Worm (Caenorhabditis elegans) whole organism, early embryonic: Measurements from ENCODE around the gene srz-13.

ENCODE experiments used
- B0310.2 ChIP-seq: sonication (generic microtip); optimal IDR thresholded peaks from 2 replicates; lab custom pipeline; 2016; ENCODE audit warnings: mild to moderate bottlenecking, missing genetic modification characterization, missing compliant biosample characterization
- F13C5.2 ChIP-seq: sonication (generic microtip); optimal IDR thresholded peaks from 2 replicates; lab custom pipeline; 2017; ENCODE audit warnings: mild to moderate bottlenecking, missing genetic modification characterization, inconsistent platforms, missing compliant biosample characterization
- aly-1 ChIP-seq: sonication (generic microtip); optimal IDR thresholded peaks from 2 replicates; lab custom pipeline; 2016; ENCODE audit warnings: missing genetic modification characterization, missing compliant biosample characterization
- ama-1 ChIP-seq: fragments of 150-350 bp; optimal IDR thresholded peaks from 2 replicates; lab custom pipeline; 2014
- ceh-13 ChIP-seq: fragments of 200-800 bp; sonication (Bioruptor generic); optimal IDR thresholded peaks from 2 replicates; lab custom pipeline; 2018; ENCODE audit warnings: mild to moderate bottlenecking, missing genetic modification characterization, missing compliant biosample characterization
- ceh-36 ChIP-seq: sonication (generic microtip); optimal IDR thresholded peaks from 2 replicates; lab custom pipeline; 2016; ENCODE audit warnings: missing genetic modification characterization, inconsistent platforms, missing compliant biosample characterization
- ets-7 ChIP-seq: sonication (generic microtip); optimal IDR thresholded peaks from 2 replicates; lab custom pipeline; 2016; ENCODE audit warnings: missing genotype, missing genetic modification characterization, missing compliant biosample characterization
- flt-1 ChIP-seq: fragments of 200-800 bp; sonication (Bioruptor generic); IDR thresholded peaks from 2 replicates; pipeline ENCODE4 v1.3.6; 2022; ENCODE audit warnings: missing genetic modification characterization, missing compliant biosample characterization
- hmbx-1 ChIP-seq: sonication (generic microtip); optimal IDR thresholded peaks from 2 replicates; lab custom pipeline; 2016; ENCODE audit warnings: mild to moderate bottlenecking, missing genetic modification characterization, missing compliant biosample characterization
- hmg-4 ChIP-seq: fragments of 200-800 bp; sonication (Bioruptor generic); optimal IDR thresholded peaks from 2 replicates; lab custom pipeline; 2018; ENCODE audit warnings: mild to moderate bottlenecking, missing genetic modification characterization, missing compliant biosample characterization
- hnd-1 ChIP-seq: sonication (generic microtip); optimal IDR thresholded peaks from 2 replicates; lab custom pipeline; 2016; ENCODE audit warnings: missing genetic modification characterization, missing compliant biosample characterization
- pes-1 ChIP-seq: fragments of 200-800 bp; sonication (Bioruptor generic); IDR thresholded peaks from 2 replicates; pipeline ENCODE4 v1.3.6; 2022; ENCODE audit warnings: missing genetic modification reagents, missing genetic modification characterization, missing compliant biosample characterization
- scrt-1 ChIP-seq: fragments of 200-800 bp; sonication (Bioruptor generic); IDR thresholded peaks from 2 replicates; pipeline ENCODE4 v1.3.6; 2022; ENCODE audit warnings: missing genetic modification characterization, missing compliant biosample characterization
- sea-1 ChIP-seq: fragments of 200-800 bp; sonication (Bioruptor generic); conservative IDR thresholded peaks from 2 replicates; pipeline ENCODE4 v1.3.6; 2022; ENCODE audit warnings: missing genetic modification characterization, missing compliant biosample characterization
- tbx-11 ChIP-seq: fragments of 200-800 bp; sonication (Bioruptor generic); IDR thresholded peaks from 2 replicates; pipeline ENCODE4 v1.3.6; 2022; ENCODE audit warnings: missing genetic modification characterization, missing compliant biosample characterization
- tbx-37 ChIP-seq: fragments of 200-800 bp; sonication (Bioruptor generic); conservative IDR thresholded peaks from 2 replicates; pipeline ENCODE4 v1.3.6; 2022; ENCODE audit warnings: missing genetic modification reagents, missing genetic modification characterization, missing compliant biosample characterization
- tra-4 ChIP-seq: sonication (generic microtip); optimal IDR thresholded peaks from 2 replicates; lab custom pipeline; 2017; ENCODE audit warnings: missing genetic modification characterization, missing compliant biosample characterization

Gene srz-13

ce11 chrV:16214505-16214904 lies 32.3 kb downstream of the srz-13 start, which contains the start of gene F11A5.9:
Gene F11A5.9 (plus strand): TSS chrV:16214890.
- TF ChIP-seq ceh-36 (tag; lab: Kevin White, UChicago) (no peak), tra-4 (no peak), ceh-13 (GFP tag; lab: Kevin White, UChicago) (no peak), tbx-11 (no peak), ama-1 (lab: Kevin White, UChicago) (no peak), aly-1 (tag; lab: Kevin White, UChicago) (no peak), hnd-1 (no peak), hmg-4 (GFP tag; lab: Kevin White, UChicago) (no peak), flt-1 (GFP tag; lab: Robert Waterston, UW) (no peak), scrt-1 (GFP tag; lab: Robert Waterston, UW) (no peak)

ce11 chrV:16218522-16218921 lies 36.3 kb downstream of the srz-13 start, which contains the start of gene F11A5.15:
Gene F11A5.15 (minus strand): TSS chrV:16218622.
- no peak for TF ChIP-seq tbx-11

- TF ChIP-seq F13C5.2 (tag; lab: Kevin White, UChicago): no peak
- no peak for TF ChIP-seq flt-1 (GFP tag; lab: Robert Waterston, UW)
- no peak for TF ChIP-seq scrt-1 (GFP tag; lab: Robert Waterston, UW)
- TF ChIP-seq pes-1 (GFP tag; lab: Robert Waterston, UW): no peak
- TF ChIP-seq aly-1 (tag; lab: Kevin White, UChicago): no peak
- no peak for TF ChIP-seq ceh-36 (tag; lab: Kevin White, UChicago)
- TF ChIP-seq ceh-13 (GFP tag; lab: Kevin White, UChicago): no peak
- no peak for TF ChIP-seq hnd-1
- TF ChIP-seq tbx-37 (GFP tag; lab: Robert Waterston, UW): no peak
- no peak for TF ChIP-seq hmg-4 (GFP tag; lab: Kevin White, UChicago)
Observed at ce11 chrV:16218972-16219757, 37.0 kb downstream of the srz-13 start, which contains the start of gene glc-1. Gene glc-1 (plus strand): TSS chrV:16219634.

- TF ChIP-seq ets-7 (tag; lab: Kevin White, UChicago) (no peak), sea-1 (GFP tag; lab: Robert Waterston, UW) (no peak), ceh-13 (GFP tag; lab: Kevin White, UChicago) (no peak), tra-4 (no peak), hmg-4 (GFP tag; lab: Kevin White, UChicago) (no peak), aly-1 (tag; lab: Kevin White, UChicago) (no peak), scrt-1 (GFP tag; lab: Robert Waterston, UW) (no peak), hmbx-1 (tag; lab: Kevin White, UChicago) (no peak), flt-1 (GFP tag; lab: Robert Waterston, UW) (no peak), ama-1 (lab: Kevin White, UChicago) (no peak), hnd-1 (no peak), tbx-37 (GFP tag; lab: Robert Waterston, UW) (no peak), B0310.2 (tag; lab: Kevin White, UChicago) (no peak), ceh-36 (tag; lab: Kevin White, UChicago) (no peak), pes-1 (GFP tag; lab: Robert Waterston, UW) (no peak), F13C5.2 (tag; lab: Kevin White, UChicago) (no peak), tbx-11 (no peak)
Observed at ce11 chrV:16220020-16220419, 37.8 kb downstream of the srz-13 start.

ce11 chrV:16224027-16224426 lies 41.8 kb downstream of the srz-13 start, which contains the start of gene stdh-2:
Gene stdh-2 (plus strand): TSS chrV:16224327.
- TF ChIP-seq sea-1 (GFP tag; lab: Robert Waterston, UW): no peak
- no peak for TF ChIP-seq F13C5.2 (tag; lab: Kevin White, UChicago)
- no peak for TF ChIP-seq scrt-1 (GFP tag; lab: Robert Waterston, UW)
- TF ChIP-seq tbx-37 (GFP tag; lab: Robert Waterston, UW): no peak
- TF ChIP-seq ceh-36 (tag; lab: Kevin White, UChicago): no peak
- TF ChIP-seq aly-1 (tag; lab: Kevin White, UChicago): no peak
- no peak for TF ChIP-seq tbx-11
- TF ChIP-seq hnd-1: no peak
- TF ChIP-seq hmg-4 (GFP tag; lab: Kevin White, UChicago): no peak
- TF ChIP-seq flt-1 (GFP tag; lab: Robert Waterston, UW): no peak
- no peak for TF ChIP-seq B0310.2 (tag; lab: Kevin White, UChicago)

ce11 chrV:16225524-16226116 lies 43.4 kb downstream of the srz-13 start:
- no peak for TF ChIP-seq ceh-13 (GFP tag; lab: Kevin White, UChicago)
- no peak for TF ChIP-seq tbx-37 (GFP tag; lab: Robert Waterston, UW)
- no peak for TF ChIP-seq hnd-1
- TF ChIP-seq F13C5.2 (tag; lab: Kevin White, UChicago): no peak
- no peak for TF ChIP-seq B0310.2 (tag; lab: Kevin White, UChicago)
- TF ChIP-seq tbx-11: no peak
- no peak for TF ChIP-seq ama-1 (lab: Kevin White, UChicago)
- no peak for TF ChIP-seq ets-7 (tag; lab: Kevin White, UChicago)
- no peak for TF ChIP-seq aly-1 (tag; lab: Kevin White, UChicago)
- TF ChIP-seq ceh-36 (tag; lab: Kevin White, UChicago): no peak
- TF ChIP-seq flt-1 (GFP tag; lab: Robert Waterston, UW): no peak
- no peak for TF ChIP-seq pes-1 (GFP tag; lab: Robert Waterston, UW)
- TF ChIP-seq hmg-4 (GFP tag; lab: Kevin White, UChicago): no peak
- no peak for TF ChIP-seq sea-1 (GFP tag; lab: Robert Waterston, UW)
- TF ChIP-seq hmbx-1 (tag; lab: Kevin White, UChicago): no peak
- no peak for TF ChIP-seq tra-4

ce11 chrV:16226581-16226980 lies 44.4 kb downstream of the srz-13 start, which contains the start of gene F11A5.13:
Gene F11A5.13 (minus strand): TSS chrV:16226681.
- TF ChIP-seq aly-1 (tag; lab: Kevin White, UChicago) (no peak), B0310.2 (tag; lab: Kevin White, UChicago) (no peak), tbx-37 (GFP tag; lab: Robert Waterston, UW) (no peak), ceh-36 (tag; lab: Kevin White, UChicago) (no peak), flt-1 (GFP tag; lab: Robert Waterston, UW) (no peak), ama-1 (lab: Kevin White, UChicago) (no peak), sea-1 (GFP tag; lab: Robert Waterston, UW) (no peak), hmg-4 (GFP tag; lab: Kevin White, UChicago) (no peak), tra-4 (no peak), ets-7 (tag; lab: Kevin White, UChicago) (no peak), ceh-13 (GFP tag; lab: Kevin White, UChicago) (no peak), scrt-1 (GFP tag; lab: Robert Waterston, UW) (no peak), F13C5.2 (tag; lab: Kevin White, UChicago) (no peak), tbx-11 (no peak), pes-1 (GFP tag; lab: Robert Waterston, UW) (no peak), hnd-1 (no peak)
